Fruit fly (Drosophila melanogaster) whole organism, wandering third instar larva: ENCODE results near the gene Sfxn2.
A peak's percentile ranks its signal among the peaks of the same experiment; 100 is the strongest.

ENCODE experiments used
- Abd-B ChIP-seq: fragments of >200 bp; optimal IDR thresholded peaks from 2 replicates; lab custom pipeline; 2017; ENCODE audit warnings: missing biosample characterization, missing genetic modification characterization
- CG32264 ChIP-seq: fragments of 200-800 bp; sonication (Bioruptor generic); optimal IDR thresholded peaks from 2 replicates; lab custom pipeline; 2016; ENCODE audit warnings: missing biosample characterization, missing genetic modification characterization
- CG9705 ChIP-seq: fragments of 200-800 bp; sonication (Bioruptor generic); optimal IDR thresholded peaks from 2 replicates; lab custom pipeline; 2018; ENCODE audit warnings: missing biosample characterization, mild to moderate bottlenecking, missing genetic modification characterization
- CrebA ChIP-seq: fragments of 200-800 bp; sonication (Bioruptor generic); optimal IDR thresholded peaks from 2 replicates; lab custom pipeline; 2016; ENCODE audit warnings: missing biosample characterization, mild to moderate bottlenecking, missing genetic modification characterization, borderline replicate concordance
- Dfd ChIP-seq: fragments of >200 bp; optimal IDR thresholded peaks from 2 replicates; lab custom pipeline; 2017; ENCODE audit warnings: missing biosample characterization, missing genetic modification characterization
- Dif ChIP-seq: fragments of 200-275, 200-300 bp; sonication (Bioruptor generic); optimal IDR thresholded peaks from 2 replicates; lab custom pipeline; 2018; ENCODE audit warnings: missing biosample characterization, missing genetic modification characterization; ENCODE audit not compliant: partially characterized antibody
- GATAd ChIP-seq: sonication (Bioruptor generic); optimal IDR thresholded peaks from 2 replicates; lab custom pipeline; 2016; ENCODE audit warnings: missing biosample characterization, missing genetic modification characterization
- HLH106 ChIP-seq: fragments of 200-800 bp; optimal IDR thresholded peaks from 3 replicates; lab custom pipeline; 2019; ENCODE audit warnings: missing biosample characterization, mild to moderate bottlenecking, missing genetic modification characterization, moderate library complexity
- Hnf4 ChIP-seq: fragments of 200-800 bp; sonication (Bioruptor generic); optimal IDR thresholded peaks from 2 replicates; lab custom pipeline; 2016; ENCODE audit warnings: missing biosample characterization, mild to moderate bottlenecking, missing genetic modification characterization
- Hr78 ChIP-seq: fragments of >200 bp; optimal IDR thresholded peaks from 2 replicates; lab custom pipeline; 2017; ENCODE audit warnings: missing biosample characterization, missing genetic modification characterization
- Hr83 ChIP-seq: fragments of 200-300 bp; sonication (Bioruptor generic); optimal IDR thresholded peaks from 2 replicates; lab custom pipeline; 2016; ENCODE audit warnings: missing biosample characterization, mild to moderate bottlenecking, missing genetic modification characterization, moderate library complexity; ENCODE audit not compliant: poor library complexity, severe bottlenecking
- Jra ChIP-seq: sonication (Bioruptor generic); optimal IDR thresholded peaks from 2 replicates; lab custom pipeline; 2016; ENCODE audit warnings: missing biosample characterization, missing genetic modification characterization
- Mio ChIP-seq: sonication (Bioruptor generic); optimal IDR thresholded peaks from 2 replicates; lab custom pipeline; 2016; ENCODE audit warnings: missing biosample characterization, missing genetic modification characterization
- Myc ChIP-seq: fragments of >200 bp; optimal IDR thresholded peaks from 2 replicates; lab custom pipeline; 2017
- N ChIP-seq: fragments of >200 bp; optimal IDR thresholded peaks from 2 replicates; lab custom pipeline; 2018; ENCODE audit warnings: missing biosample characterization, missing external identifiers, missing genetic modification characterization
- OdsH ChIP-seq: fragments of 200-800 bp; sonication (Bioruptor generic); optimal IDR thresholded peaks from 2 replicates; lab custom pipeline; 2016; ENCODE audit warnings: missing biosample characterization, mild to moderate bottlenecking, missing genetic modification characterization
- Sp1 ChIP-seq: fragments of 200-800 bp; sonication (Bioruptor generic); optimal IDR thresholded peaks from 3 replicates; lab custom pipeline; 2019; ENCODE audit warnings: missing biosample characterization, mild to moderate bottlenecking, missing genetic modification characterization, moderate library complexity
- Vsx2 ChIP-seq: fragments of 200-300, 225-300 bp; sonication (Bioruptor generic); optimal IDR thresholded peaks from 2 replicates; lab custom pipeline; 2018; ENCODE audit warnings: missing biosample characterization, missing genetic modification characterization; ENCODE audit not compliant: partially characterized antibody
- brk ChIP-seq: fragments of 200-800 bp; sonication (Bioruptor generic); optimal IDR thresholded peaks from 2 replicates; lab custom pipeline; 2016; ENCODE audit warnings: missing biosample characterization, mild to moderate bottlenecking, missing genetic modification characterization
- dl ChIP-seq, 2 experiments: fragments of 175-275, 200-275 bp in 1 of 2; fragments of 200-275 bp in 1 of 2; sonication (Bioruptor generic); optimal IDR thresholded peaks; lab custom pipeline; 2018; ENCODE audit warnings: mild to moderate bottlenecking in 2 of 2, missing biosample characterization in 2 of 2, missing genetic modification characterization in 2 of 2, moderate library complexity in 2 of 2; ENCODE audit not compliant: partially characterized antibody in 2 of 2, insufficient read depth in 1 of 2
- dmrt93B ChIP-seq: fragments of 200-800 bp; sonication (Bioruptor generic); optimal IDR thresholded peaks from 2 replicates; lab custom pipeline; 2018; ENCODE audit warnings: missing biosample characterization, mild to moderate bottlenecking, missing genetic modification characterization
- dsf ChIP-seq: sonication (Bioruptor generic); optimal IDR thresholded peaks from 2 replicates; lab custom pipeline; 2016; ENCODE audit warnings: missing biosample characterization, missing genetic modification characterization, borderline replicate concordance
- ey ChIP-seq: fragments of 200-800 bp; sonication (Bioruptor generic); optimal IDR thresholded peaks from 2 replicates; lab custom pipeline; 2016; ENCODE audit warnings: missing biosample characterization, missing genetic modification characterization
- foxo ChIP-seq, 2 experiments: fragments of 200-800 bp; sonication (Bioruptor generic); optimal IDR thresholded peaks; 2 replicates in 1 of 2; 3 replicates in 1 of 2; lab custom pipeline; 2016 to 2017; ENCODE audit warnings: missing biosample characterization in 2 of 2, missing genetic modification characterization in 2 of 2
- fru ChIP-seq: fragments of 200-800 bp; sonication (Bioruptor generic); optimal IDR thresholded peaks from 3 replicates; lab custom pipeline; 2016; ENCODE audit warnings: missing biosample characterization, mild to moderate bottlenecking, missing genetic modification characterization
- h ChIP-seq: fragments of 200-800 bp; sonication (Bioruptor generic); optimal IDR thresholded peaks from 3 replicates; lab custom pipeline; 2016; ENCODE audit warnings: missing biosample characterization, mild to moderate bottlenecking, missing genetic modification characterization
- jim ChIP-seq: fragments of 175-275, 200-325 bp; sonication (Bioruptor generic); optimal IDR thresholded peaks from 2 replicates; lab custom pipeline; 2016; ENCODE audit warnings: missing biosample characterization, mild to moderate bottlenecking, missing genetic modification characterization
- lola ChIP-seq: fragments of >200 bp; optimal IDR thresholded peaks from 2 replicates; lab custom pipeline; 2017; ENCODE audit warnings: missing biosample characterization, missing genetic modification characterization
- pan ChIP-seq: fragments of >200 bp; optimal IDR thresholded peaks from 2 replicates; lab custom pipeline; 2017
- psq ChIP-seq: fragments of 200-800 bp; sonication (Bioruptor generic); optimal IDR thresholded peaks from 3 replicates; lab custom pipeline; 2017; ENCODE audit warnings: missing biosample characterization, mild to moderate bottlenecking, missing genetic modification characterization, moderate library complexity
- rgr ChIP-seq: fragments of 200-800 bp; sonication (Bioruptor generic); optimal IDR thresholded peaks from 3 replicates; lab custom pipeline; 2016; ENCODE audit warnings: missing biosample characterization, mild to moderate bottlenecking, missing genetic modification characterization
- sage ChIP-seq: fragments of 200-800 bp; sonication (Bioruptor generic); optimal IDR thresholded peaks from 2 replicates; lab custom pipeline; 2016; ENCODE audit warnings: missing biosample characterization, mild to moderate bottlenecking, missing genetic modification characterization
- sv ChIP-seq: fragments of 200-800 bp; sonication (Bioruptor generic); optimal IDR thresholded peaks from 3 replicates; lab custom pipeline; 2016; ENCODE audit warnings: missing biosample characterization, missing genetic modification characterization
- tai ChIP-seq: sonication (Bioruptor generic); optimal IDR thresholded peaks from 2 replicates; lab custom pipeline; 2016; ENCODE audit warnings: missing biosample characterization, missing genetic modification characterization
- usp ChIP-seq: fragments of >200 bp; optimal IDR thresholded peaks from 2 replicates; lab custom pipeline; 2017; ENCODE audit warnings: missing biosample characterization, missing genetic modification characterization
- woc ChIP-seq: sonication (Bioruptor generic); optimal IDR thresholded peaks from 2 replicates; lab custom pipeline; 2016; ENCODE audit warnings: missing biosample characterization, mild to moderate bottlenecking, missing genetic modification characterization

The Sfxn2 gene

DNA sequence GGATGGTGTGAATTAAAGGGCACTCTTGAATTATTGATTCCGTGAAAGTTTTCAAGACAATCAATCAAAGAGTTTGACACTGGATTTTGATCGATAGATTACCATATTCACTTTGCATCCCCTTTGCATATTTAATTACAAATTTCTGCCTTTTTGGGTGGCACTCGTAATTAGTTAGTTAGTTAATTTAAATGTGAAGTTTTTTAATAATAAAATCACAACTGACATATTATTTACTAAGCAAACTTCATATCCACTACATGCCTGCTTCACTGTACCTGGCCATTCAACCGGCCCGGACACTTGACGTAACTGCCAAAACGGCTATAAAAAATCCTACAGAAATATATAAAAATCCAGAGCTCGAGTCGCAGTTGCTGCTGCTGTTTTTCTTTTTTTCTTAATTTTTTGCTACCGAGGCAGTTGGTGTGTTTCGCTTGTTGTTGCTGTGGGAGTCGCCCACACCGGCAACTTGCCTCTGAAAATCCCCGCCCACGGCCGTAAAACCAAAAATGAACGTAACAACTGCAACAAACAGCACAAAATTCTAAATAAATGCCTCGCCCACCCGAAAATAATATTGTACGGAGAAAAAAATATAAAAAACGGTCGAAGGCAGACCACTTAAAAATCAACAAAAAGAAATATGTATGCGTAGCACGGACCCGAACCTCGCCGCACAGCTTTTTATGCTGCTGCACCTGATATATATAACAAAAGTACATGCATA, 11.9 kb downstream of the Sfxn2 start:
- TF ChIP-seq fru (no peak), h (GFP tag; lab: Kevin White, UChicago) (no peak)

DNA sequence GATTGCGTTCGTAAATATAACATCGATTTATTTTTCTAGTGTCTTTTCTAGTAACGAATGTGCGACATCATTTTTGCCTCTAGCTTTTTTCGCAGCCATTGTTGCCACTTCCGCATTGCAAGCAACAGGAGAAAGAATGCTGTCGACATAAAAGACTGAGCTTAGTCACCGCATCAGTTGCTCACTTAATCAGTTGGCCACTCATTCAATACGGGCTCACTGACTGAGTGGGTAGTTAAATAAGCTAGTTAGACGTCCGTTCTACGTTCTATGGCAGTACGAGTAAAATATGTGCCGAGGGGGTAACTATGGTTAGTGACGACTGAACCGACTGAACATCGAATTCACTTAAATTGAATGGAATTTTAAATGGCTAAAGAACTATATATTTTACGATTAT, 13.0 kb downstream of the Sfxn2 start:
- TF ChIP-seq OdsH (GFP tag; lab: Kevin White, UChicago) (no peak), rgr (GFP tag; lab: Kevin White, UChicago) (no peak), ey (GFP tag; lab: Kevin White, UChicago) (no peak), lola (GFP tag; lab: Kevin White, UChicago) (no peak), N (GFP tag; lab: Kevin White, UChicago) (no peak), HLH106 (tag; lab: Kevin White, UChicago) (no peak)

DNA sequence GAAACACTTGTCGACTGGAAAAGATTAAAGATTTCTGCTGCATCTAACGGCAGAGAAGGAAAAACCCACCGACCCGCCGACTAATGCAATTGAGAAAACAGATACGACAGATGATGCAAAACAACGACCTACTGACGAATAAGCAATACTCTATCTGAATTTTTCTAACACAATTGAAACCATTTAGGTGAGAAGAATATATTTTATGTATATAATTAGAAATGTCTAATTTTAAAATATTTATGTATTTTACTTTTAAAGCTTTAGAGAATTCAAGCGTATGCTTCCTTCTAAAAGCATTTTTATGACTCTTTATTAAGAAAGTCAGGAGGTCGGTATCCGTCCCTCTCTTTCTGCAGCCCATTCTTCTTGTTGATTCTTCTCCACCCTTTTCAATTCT, 15.5 kb downstream of the Sfxn2 start:
- peak; percentile 42 for TF ChIP-seq HLH106 (tag; lab: Kevin White, UChicago)
- no peak for TF ChIP-seq usp
- no peak for TF ChIP-seq dmrt93B
- no peak for TF ChIP-seq CG9705
- no peak for TF ChIP-seq woc
- TF ChIP-seq Dfd: no peak
- TF ChIP-seq Sp1 (GFP tag; lab: Kevin White, UChicago): peak; percentile 4
- TF ChIP-seq Abd-B (GFP tag; lab: Kevin White, UChicago): no peak
- TF ChIP-seq OdsH (GFP tag; lab: Kevin White, UChicago): peak; percentile 42
- no peak for TF ChIP-seq Hr83 (GFP tag; lab: Kevin White, UChicago)
- no peak for TF ChIP-seq psq (GFP tag; lab: Kevin White, UChicago)
- no peak for TF ChIP-seq ey (GFP tag; lab: Kevin White, UChicago)
- no peak for TF ChIP-seq brk
- TF ChIP-seq N (GFP tag; lab: Kevin White, UChicago): no peak
- TF ChIP-seq Mio (GFP tag; lab: Kevin White, UChicago): no peak
- no peak for TF ChIP-seq sv (GFP tag; lab: Kevin White, UChicago)
- TF ChIP-seq Dif (GFP tag; lab: Kevin White, UChicago): no peak
- peak in 1 of 2 experiments; percentile 66 for TF ChIP-seq foxo (GFP tag; optimal IDR thresholded peaks at IDR 0.05; lab: Kevin White, UChicago)
- no peak for TF ChIP-seq dl (GFP tag; optimal IDR thresholded peaks at IDR 0.05; lab: Kevin White, UChicago; ENCODE audit: insufficient read depth in 1 of 2, partially characterized antibody in 2 of 2)
- no peak for TF ChIP-seq jim (GFP tag; lab: Kevin White, UChicago)
- no peak for TF ChIP-seq CrebA (GFP tag; lab: Kevin White, UChicago)
- TF ChIP-seq Vsx2 (GFP tag; lab: Kevin White, UChicago): no peak
- no peak for TF ChIP-seq Hr78 (GFP tag; lab: Kevin White, UChicago)
- TF ChIP-seq pan (lab: Kevin White, UChicago): no peak
- TF ChIP-seq GATAd (GFP tag; lab: Kevin White, UChicago): no peak
- no peak for TF ChIP-seq Jra (GFP tag; lab: Kevin White, UChicago)
- TF ChIP-seq dsf (GFP tag; lab: Kevin White, UChicago): no peak
- TF ChIP-seq tai (GFP tag; lab: Kevin White, UChicago): no peak
- TF ChIP-seq sage: peak; percentile 0
- no peak for TF ChIP-seq Myc (lab: Kevin White, UChicago)
- no peak for TF ChIP-seq CG32264
- TF ChIP-seq fru: peak; percentile 42
- peak; percentile 39 for TF ChIP-seq h (GFP tag; lab: Kevin White, UChicago)
- no peak for TF ChIP-seq Hnf4 (GFP tag; lab: Kevin White, UChicago)
- TF ChIP-seq rgr (GFP tag; lab: Kevin White, UChicago): peak; percentile 17
